Worm (Caenorhabditis elegans) whole organism, early embryonic: ENCODE results near the gene hpo-8.

ENCODE experiments used
- B0310.2 ChIP-seq: sonication (generic microtip); optimal IDR thresholded peaks from 2 replicates; lab custom pipeline; 2016; ENCODE audit warnings: mild to moderate bottlenecking, missing genetic modification characterization, missing compliant biosample characterization
- F13C5.2 ChIP-seq: sonication (generic microtip); optimal IDR thresholded peaks from 2 replicates; lab custom pipeline; 2017; ENCODE audit warnings: mild to moderate bottlenecking, missing genetic modification characterization, inconsistent platforms, missing compliant biosample characterization
- aly-1 ChIP-seq: sonication (generic microtip); optimal IDR thresholded peaks from 2 replicates; lab custom pipeline; 2016; ENCODE audit warnings: missing genetic modification characterization, missing compliant biosample characterization
- ama-1 ChIP-seq: fragments of 150-350 bp; optimal IDR thresholded peaks from 2 replicates; lab custom pipeline; 2014
- ceh-13 ChIP-seq: fragments of 200-800 bp; sonication (Bioruptor generic); optimal IDR thresholded peaks from 2 replicates; lab custom pipeline; 2018; ENCODE audit warnings: mild to moderate bottlenecking, missing genetic modification characterization, missing compliant biosample characterization
- ceh-36 ChIP-seq: sonication (generic microtip); optimal IDR thresholded peaks from 2 replicates; lab custom pipeline; 2016; ENCODE audit warnings: missing genetic modification characterization, inconsistent platforms, missing compliant biosample characterization
- ets-7 ChIP-seq: sonication (generic microtip); optimal IDR thresholded peaks from 2 replicates; lab custom pipeline; 2016; ENCODE audit warnings: missing genotype, missing genetic modification characterization, missing compliant biosample characterization
- flt-1 ChIP-seq: fragments of 200-800 bp; sonication (Bioruptor generic); IDR thresholded peaks from 2 replicates; pipeline ENCODE4 v1.3.6; 2022; ENCODE audit warnings: missing genetic modification characterization, missing compliant biosample characterization
- hmbx-1 ChIP-seq: sonication (generic microtip); optimal IDR thresholded peaks from 2 replicates; lab custom pipeline; 2016; ENCODE audit warnings: mild to moderate bottlenecking, missing genetic modification characterization, missing compliant biosample characterization
- hmg-4 ChIP-seq: fragments of 200-800 bp; sonication (Bioruptor generic); optimal IDR thresholded peaks from 2 replicates; lab custom pipeline; 2018; ENCODE audit warnings: mild to moderate bottlenecking, missing genetic modification characterization, missing compliant biosample characterization
- hnd-1 ChIP-seq: sonication (generic microtip); optimal IDR thresholded peaks from 2 replicates; lab custom pipeline; 2016; ENCODE audit warnings: missing genetic modification characterization, missing compliant biosample characterization
- pes-1 ChIP-seq: fragments of 200-800 bp; sonication (Bioruptor generic); IDR thresholded peaks from 2 replicates; pipeline ENCODE4 v1.3.6; 2022; ENCODE audit warnings: missing genetic modification reagents, missing genetic modification characterization, missing compliant biosample characterization
- scrt-1 ChIP-seq: fragments of 200-800 bp; sonication (Bioruptor generic); IDR thresholded peaks from 2 replicates; pipeline ENCODE4 v1.3.6; 2022; ENCODE audit warnings: missing genetic modification characterization, missing compliant biosample characterization
- sea-1 ChIP-seq: fragments of 200-800 bp; sonication (Bioruptor generic); conservative IDR thresholded peaks from 2 replicates; pipeline ENCODE4 v1.3.6; 2022; ENCODE audit warnings: missing genetic modification characterization, missing compliant biosample characterization
- tbx-11 ChIP-seq: fragments of 200-800 bp; sonication (Bioruptor generic); IDR thresholded peaks from 2 replicates; pipeline ENCODE4 v1.3.6; 2022; ENCODE audit warnings: missing genetic modification characterization, missing compliant biosample characterization
- tbx-37 ChIP-seq: fragments of 200-800 bp; sonication (Bioruptor generic); conservative IDR thresholded peaks from 2 replicates; pipeline ENCODE4 v1.3.6; 2022; ENCODE audit warnings: missing genetic modification reagents, missing genetic modification characterization, missing compliant biosample characterization
- tra-4 ChIP-seq: sonication (generic microtip); optimal IDR thresholded peaks from 2 replicates; lab custom pipeline; 2017; ENCODE audit warnings: missing genetic modification characterization, missing compliant biosample characterization

The hpo-8 gene

DNA sequence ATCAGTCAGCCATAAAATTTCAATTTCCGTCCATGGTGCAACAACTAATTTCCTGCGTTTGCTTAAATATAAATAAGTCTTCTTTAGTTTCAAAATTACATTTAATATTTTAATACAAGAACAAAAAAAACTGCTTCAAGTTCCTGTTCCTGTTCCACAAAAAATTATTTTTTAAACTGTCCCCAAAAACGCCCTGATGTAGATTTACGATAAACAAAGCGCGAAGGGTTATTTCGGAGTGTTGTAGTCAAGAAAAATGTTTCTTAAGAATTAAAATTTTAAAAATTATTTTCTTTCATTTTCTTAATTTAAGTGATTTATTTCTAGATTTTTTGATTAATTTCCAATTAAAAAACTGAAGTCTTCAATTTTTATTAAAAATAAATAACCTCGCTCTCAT lies 490 bp upstream of the hpo-8 start, which contains the start of gene T15B7.15:
Gene T15B7.15, minus strand, starts transcription at position 67 of the 400 bp plus-strand sequence.
- no peak for TF ChIP-seq flt-1 (GFP tag; lab: Robert Waterston, UW)
- TF ChIP-seq hmg-4 (GFP tag; lab: Kevin White, UChicago) = no peak
- no peak for TF ChIP-seq ceh-13
- TF ChIP-seq tra-4 (tag; lab: Kevin White, UChicago) = no peak
- no peak for TF ChIP-seq B0310.2 (tag; lab: Kevin White, UChicago)
- no peak for TF ChIP-seq hmbx-1 (tag; lab: Kevin White, UChicago)
- TF ChIP-seq tbx-37 (GFP tag; lab: Robert Waterston, UW) = no peak
- TF ChIP-seq hnd-1 (tag; lab: Kevin White, UChicago) = no peak
- no peak for TF ChIP-seq ets-7 (tag; lab: Kevin White, UChicago)
- no peak for TF ChIP-seq sea-1 (GFP tag; lab: Robert Waterston, UW)
- no peak for TF ChIP-seq ama-1 (lab: Kevin White, UChicago)
- no peak for TF ChIP-seq scrt-1 (GFP tag; lab: Robert Waterston, UW)

DNA sequence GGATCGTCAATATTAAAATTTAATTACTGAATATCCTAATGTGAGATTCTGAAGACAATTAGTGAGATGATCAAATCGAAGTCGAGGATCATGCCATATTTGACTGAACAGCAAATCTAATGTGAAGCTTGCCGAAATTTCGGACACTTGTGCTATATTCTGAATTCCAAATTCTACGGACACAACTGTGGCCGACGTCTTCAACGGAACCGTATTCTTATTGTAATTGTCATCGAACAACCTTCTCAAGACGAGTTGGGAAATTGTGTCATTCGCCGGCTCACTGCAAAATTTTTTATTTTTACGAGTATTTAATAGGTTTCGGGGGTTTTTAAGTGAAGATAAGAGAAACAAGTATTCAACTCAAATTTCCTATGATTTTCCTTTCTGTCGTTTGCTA lies 3.3 kb downstream of the hpo-8 start, which contains the start of gene T15B7.1:
Gene T15B7.1, plus strand, starts transcription at position 301 of the 400 bp plus-strand sequence.
- TF ChIP-seq ets-7 (tag; lab: Kevin White, UChicago) (no peak), tbx-11 (GFP tag; lab: Robert Waterston, UW) (no peak), ceh-13 (no peak), tbx-37 (GFP tag; lab: Robert Waterston, UW) (no peak), pes-1 (GFP tag; lab: Robert Waterston, UW) (no peak), hmg-4 (GFP tag; lab: Kevin White, UChicago) (no peak), sea-1 (GFP tag; lab: Robert Waterston, UW) (no peak)

DNA sequence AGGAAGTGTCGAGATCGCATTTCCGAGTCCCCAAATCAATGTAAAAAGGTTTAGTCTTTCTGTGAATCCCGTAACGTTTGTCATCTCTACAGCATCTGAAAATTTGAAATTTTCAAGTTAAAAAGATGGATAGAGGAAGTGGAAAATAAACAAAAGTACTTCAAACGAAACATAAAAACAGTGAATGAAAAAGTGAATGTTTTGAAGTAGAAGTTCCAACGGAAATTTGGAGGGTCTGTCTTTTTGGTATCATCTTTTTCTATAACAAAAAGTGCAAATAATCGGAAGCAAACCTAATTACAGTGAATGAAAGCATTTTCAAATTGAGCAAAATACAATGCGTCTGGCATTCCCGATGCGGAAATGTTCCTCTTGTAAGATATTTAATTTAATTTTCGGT lies 7.4 kb downstream of the hpo-8 start, which contains the start of gene lgc-54:
Gene lgc-54, minus strand, starts transcription at position 101 of the 400 bp plus-strand sequence.
- TF ChIP-seq ceh-36 (tag; lab: Kevin White, UChicago) = no peak
- TF ChIP-seq pes-1 (GFP tag; lab: Robert Waterston, UW) = no peak
- no peak for TF ChIP-seq ceh-13
- TF ChIP-seq F13C5.2 = no peak
- TF ChIP-seq ama-1 (lab: Kevin White, UChicago) = no peak
- no peak for TF ChIP-seq tbx-11 (GFP tag; lab: Robert Waterston, UW)
- TF ChIP-seq tra-4 (tag; lab: Kevin White, UChicago) = no peak
- TF ChIP-seq hnd-1 (tag; lab: Kevin White, UChicago) = no peak
- no peak for TF ChIP-seq scrt-1 (GFP tag; lab: Robert Waterston, UW)
- no peak for TF ChIP-seq hmg-4 (GFP tag; lab: Kevin White, UChicago)
- TF ChIP-seq tbx-37 (GFP tag; lab: Robert Waterston, UW) = no peak

DNA sequence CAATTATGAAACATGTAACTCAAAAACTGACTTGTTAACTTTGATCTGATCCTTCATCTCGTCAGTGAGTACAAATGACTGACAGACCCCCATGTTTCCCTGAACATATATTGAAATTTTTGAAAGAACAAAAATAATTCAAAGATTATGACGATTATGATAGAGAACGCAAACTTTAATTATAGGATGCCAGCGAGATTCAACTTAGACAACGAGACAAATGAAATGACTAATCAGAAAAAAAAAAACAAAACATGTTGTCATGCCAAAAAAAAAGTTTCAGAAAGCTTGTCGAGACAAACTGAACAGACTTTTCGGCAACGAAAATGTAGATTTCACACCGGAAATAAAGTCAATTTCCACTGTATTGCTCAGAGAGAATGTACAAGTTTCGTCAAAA lies 15.6 kb downstream of the hpo-8 start, which contains the start of gene gpa-10:
Gene gpa-10, minus strand, starts transcription at position 101 of the 400 bp plus-strand sequence.
- TF ChIP-seq hmg-4 (GFP tag; lab: Kevin White, UChicago) = no peak
- no peak for TF ChIP-seq ceh-13
- no peak for TF ChIP-seq tra-4 (tag; lab: Kevin White, UChicago)
- no peak for TF ChIP-seq scrt-1 (GFP tag; lab: Robert Waterston, UW)
- no peak for TF ChIP-seq ets-7 (tag; lab: Kevin White, UChicago)
- TF ChIP-seq tbx-37 (GFP tag; lab: Robert Waterston, UW) = no peak
- no peak for TF ChIP-seq hmbx-1 (tag; lab: Kevin White, UChicago)

DNA sequence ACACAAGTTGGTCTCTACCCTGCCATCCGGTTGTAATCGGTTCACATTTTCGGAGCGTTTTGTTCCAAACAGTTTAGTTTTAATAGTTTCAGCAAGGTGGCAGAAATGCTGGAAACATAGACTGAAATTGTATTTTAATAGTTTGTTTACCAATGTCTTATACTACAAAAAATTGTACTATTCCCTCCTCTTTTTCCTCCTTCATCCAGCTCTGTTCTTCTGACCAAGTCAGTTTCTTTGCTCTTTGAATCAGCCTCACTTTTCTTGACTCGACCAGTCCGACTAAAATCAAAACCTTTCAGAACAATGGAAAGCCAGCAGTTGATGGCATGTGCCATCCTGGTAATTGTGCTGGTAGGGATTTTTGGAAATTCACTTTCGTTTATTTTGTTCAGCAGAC lies 30.9 kb downstream of the hpo-8 start, which contains the start of gene frpr-18:
Gene frpr-18, plus strand, starts transcription at position 301 of the 400 bp plus-strand sequence.
- TF ChIP-seq aly-1 (no peak), tbx-11 (GFP tag; lab: Robert Waterston, UW) (no peak), tra-4 (tag; lab: Kevin White, UChicago) (no peak), scrt-1 (GFP tag; lab: Robert Waterston, UW) (no peak), B0310.2 (tag; lab: Kevin White, UChicago) (no peak), F13C5.2 (no peak), hmbx-1 (tag; lab: Kevin White, UChicago) (no peak), hnd-1 (tag; lab: Kevin White, UChicago) (no peak)

DNA sequence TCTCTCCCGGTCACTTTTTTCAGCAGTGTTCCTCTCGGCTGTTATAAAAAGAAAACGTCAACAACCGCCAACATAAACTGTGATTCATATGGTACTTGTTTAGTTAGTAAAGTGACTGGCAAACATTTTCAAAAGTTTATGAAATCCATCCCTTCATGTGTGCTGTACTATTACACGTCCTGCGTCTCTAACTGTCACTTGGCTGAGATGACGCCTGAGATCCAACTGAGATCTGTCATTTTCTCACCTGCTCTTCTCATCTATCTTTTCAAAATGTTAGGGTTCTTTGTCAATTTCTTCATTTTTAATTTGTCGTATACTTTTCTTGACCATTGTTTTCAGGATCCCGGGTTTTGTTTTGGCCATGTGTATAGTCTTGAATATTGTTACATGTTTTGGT lies 35.6 kb downstream of the hpo-8 start:
- TF ChIP-seq hmbx-1 (tag; lab: Kevin White, UChicago) (no peak), ceh-13 (no peak), tbx-11 (GFP tag; lab: Robert Waterston, UW) (no peak), ama-1 (lab: Kevin White, UChicago) (no peak), hmg-4 (GFP tag; lab: Kevin White, UChicago) (no peak), B0310.2 (tag; lab: Kevin White, UChicago) (no peak), sea-1 (GFP tag; lab: Robert Waterston, UW) (no peak), hnd-1 (tag; lab: Kevin White, UChicago) (no peak), F13C5.2 (no peak), tbx-37 (GFP tag; lab: Robert Waterston, UW) (no peak), aly-1 (no peak), ceh-36 (tag; lab: Kevin White, UChicago) (no peak), pes-1 (GFP tag; lab: Robert Waterston, UW) (no peak), ets-7 (tag; lab: Kevin White, UChicago) (no peak), flt-1 (GFP tag; lab: Robert Waterston, UW) (no peak), tra-4 (tag; lab: Kevin White, UChicago) (no peak), scrt-1 (GFP tag; lab: Robert Waterston, UW) (no peak)

DNA sequence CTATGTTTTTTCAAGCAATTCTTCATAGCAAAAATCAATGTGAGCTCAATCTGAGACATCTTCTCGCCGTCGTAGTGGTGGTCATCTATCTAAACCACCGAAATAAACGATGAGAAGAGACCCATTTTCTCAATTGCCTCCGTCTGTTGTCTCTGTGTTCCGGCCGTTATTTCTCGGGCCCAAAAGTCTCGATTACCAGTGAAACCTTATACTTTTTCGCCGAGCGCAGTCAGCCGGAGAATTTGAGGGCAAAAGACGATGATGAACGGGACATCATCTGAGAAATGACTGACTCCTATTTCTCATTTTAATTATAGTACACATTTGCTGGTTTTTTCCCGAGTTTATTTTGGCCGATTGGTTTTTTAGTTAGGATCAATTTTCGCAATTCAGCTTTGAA lies 36.7 kb downstream of the hpo-8 start:
- TF ChIP-seq hmg-4 (GFP tag; lab: Kevin White, UChicago) (no peak), F13C5.2 (no peak), tra-4 (tag; lab: Kevin White, UChicago) (no peak), ets-7 (tag; lab: Kevin White, UChicago) (no peak), ceh-36 (tag; lab: Kevin White, UChicago) (no peak), hnd-1 (tag; lab: Kevin White, UChicago) (no peak), sea-1 (GFP tag; lab: Robert Waterston, UW) (no peak), flt-1 (GFP tag; lab: Robert Waterston, UW) (no peak), tbx-37 (GFP tag; lab: Robert Waterston, UW) (no peak), tbx-11 (GFP tag; lab: Robert Waterston, UW) (no peak)
